Worm (Caenorhabditis elegans): Measurements from ENCODE around the gene Y82E9BL.12.
A peak's percentile ranks its signal among the peaks of the same experiment; 100 is the strongest.
"Not testable (repeated sequence)": the region's sequence is repeated elsewhere in the genome, so short reads cannot be mapped to it uniquely, and the experiment has no call there.

Y82E9BL.12 gene

ce11 chrIII:1308887-1309286 lies at the start of gene Y82E9BL.12:
Gene Y82E9BL.12, plus strand, starts transcription at chrIII:1309187.
- TF ChIP-seq aly-1 (tag; optimal IDR thresholded peaks at IDR 0.05), result no peak
- TF ChIP-seq tbx-37 (GFP tag; conservative IDR thresholded peaks at IDR 0.05), result no peak
- no peak for TF ChIP-seq sea-1 (GFP tag; conservative IDR thresholded peaks at IDR 0.05)
- no peak for TF ChIP-seq hnd-1 (tag; optimal IDR thresholded peaks at IDR 0.05)
- TF ChIP-seq hmbx-1 (tag; optimal IDR thresholded peaks at IDR 0.05), result no peak
- no peak for TF ChIP-seq ceh-13 (GFP tag; optimal IDR thresholded peaks at IDR 0.05)
- TF ChIP-seq tra-4 (tag; optimal IDR thresholded peaks at IDR 0.05), result no peak
- TF ChIP-seq ama-1 (optimal IDR thresholded peaks at IDR 0.05), result no peak
- no peak for TF ChIP-seq hmg-4 (GFP tag; optimal IDR thresholded peaks at IDR 0.05)
- no peak for TF ChIP-seq B0310.2 (tag; optimal IDR thresholded peaks at IDR 0.05)
- no peak for TF ChIP-seq pes-1 (GFP tag; IDR thresholded peaks at IDR 0.05)
- no peak for TF ChIP-seq flt-1 (GFP tag; IDR thresholded peaks at IDR 0.05)
- TF ChIP-seq F13C5.2 (tag; optimal IDR thresholded peaks at IDR 0.05), result no peak
- no peak for TF ChIP-seq tbx-11 (GFP tag; IDR thresholded peaks at IDR 0.05)
- no peak for TF ChIP-seq scrt-1 (GFP tag; IDR thresholded peaks at IDR 0.05)
- no peak for TF ChIP-seq ets-7 (tag; optimal IDR thresholded peaks at IDR 0.05)
- no peak for TF ChIP-seq ceh-36 (tag; optimal IDR thresholded peaks at IDR 0.05)

- TF ChIP-seq tbx-11 (GFP tag; IDR thresholded peaks at IDR 0.05), result 0 out of 2 replicates have a peak, but pooled peaks have one; percentile 47
Observed at ce11 chrIII:1261198-1261597, 47.8 kb upstream of the Y82E9BL.12 start.

- not testable (repeated sequence) for TF ChIP-seq B0310.2 (tag; optimal IDR thresholded peaks at IDR 0.05); aly-1 (tag; optimal IDR thresholded peaks at IDR 0.05); scrt-1 (GFP tag; IDR thresholded peaks at IDR 0.05)
Observed at ce11 chrIII:1263692-1264091, 45.3 kb upstream of the Y82E9BL.12 start, which contains the start of gene srz-9. Gene srz-9, plus strand, starts transcription at chrIII:1263992.

DNA sequence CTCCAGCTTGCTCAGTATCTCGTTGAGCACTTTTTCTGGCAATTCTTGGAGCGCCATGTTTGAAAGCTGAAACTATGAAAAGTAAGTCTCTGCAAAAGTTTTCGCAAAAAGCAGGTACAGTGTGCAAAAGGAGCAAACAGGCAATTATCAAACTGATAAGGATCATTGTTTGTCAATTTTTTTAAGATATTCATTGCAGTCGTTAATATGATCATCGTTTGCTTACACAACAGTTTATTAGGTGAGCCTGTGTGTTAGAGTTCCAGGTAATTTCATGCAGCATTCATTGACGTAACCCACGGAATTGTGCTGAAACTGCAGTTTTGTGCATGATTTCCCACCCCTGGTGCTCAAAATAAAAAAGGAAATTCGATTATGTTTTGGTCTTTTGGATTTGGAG lies 42.2 kb upstream of the Y82E9BL.12 start, which contains the start of gene fbxa-151:
TSS of gene fbxa-151 (minus strand) at position 101 of the 400 bp plus-strand sequence.
- not testable (repeated sequence) for TF ChIP-seq scrt-1 (GFP tag; IDR thresholded peaks at IDR 0.05); ceh-36 (tag; optimal IDR thresholded peaks at IDR 0.05); hmbx-1 (tag; optimal IDR thresholded peaks at IDR 0.05)

- no peak for TF ChIP-seq tbx-11 (GFP tag; IDR thresholded peaks at IDR 0.05)
- no peak for TF ChIP-seq ceh-36 (tag; optimal IDR thresholded peaks at IDR 0.05)
- no peak for TF ChIP-seq tbx-37 (GFP tag; conservative IDR thresholded peaks at IDR 0.05)
- TF ChIP-seq tra-4 (tag; optimal IDR thresholded peaks at IDR 0.05), result no peak
- no peak for TF ChIP-seq pes-1 (GFP tag; IDR thresholded peaks at IDR 0.05)
- no peak for TF ChIP-seq ceh-13 (GFP tag; optimal IDR thresholded peaks at IDR 0.05)
- TF ChIP-seq hmbx-1 (tag; optimal IDR thresholded peaks at IDR 0.05), result no peak
- no peak for TF ChIP-seq B0310.2 (tag; optimal IDR thresholded peaks at IDR 0.05)
- TF ChIP-seq ets-7 (tag; optimal IDR thresholded peaks at IDR 0.05), result no peak
- TF ChIP-seq flt-1 (GFP tag; IDR thresholded peaks at IDR 0.05), result no peak
Observed at ce11 chrIII:1269156-1269555, 39.8 kb upstream of the Y82E9BL.12 start, which contains the start of gene fbxa-32. Gene fbxa-32, minus strand, starts transcription at chrIII:1269256.

ce11 chrIII:1271378-1271926 lies 37.5 kb upstream of the Y82E9BL.12 start, which contains the start of gene fbxa-31:
Gene fbxa-31, minus strand, starts transcription at chrIII:1271428.
- TF ChIP-seq F13C5.2 (tag; optimal IDR thresholded peaks at IDR 0.05) (no peak), sea-1 (GFP tag; conservative IDR thresholded peaks at IDR 0.05) (no peak), tra-4 (tag; optimal IDR thresholded peaks at IDR 0.05) (no peak), ets-7 (tag; optimal IDR thresholded peaks at IDR 0.05) (no peak), hnd-1 (tag; optimal IDR thresholded peaks at IDR 0.05) (no peak), hmbx-1 (tag; optimal IDR thresholded peaks at IDR 0.05) (no peak), hmg-4 (GFP tag; optimal IDR thresholded peaks at IDR 0.05) (no peak), tbx-11 (GFP tag; IDR thresholded peaks at IDR 0.05) (no peak), pes-1 (GFP tag; IDR thresholded peaks at IDR 0.05) (no peak), ceh-13 (GFP tag; optimal IDR thresholded peaks at IDR 0.05) (no peak), ama-1 (optimal IDR thresholded peaks at IDR 0.05) (no peak), B0310.2 (tag; optimal IDR thresholded peaks at IDR 0.05) (no peak), scrt-1 (GFP tag; IDR thresholded peaks at IDR 0.05) (no peak), flt-1 (GFP tag; IDR thresholded peaks at IDR 0.05) (no peak)

- TF ChIP-seq tbx-11 (GFP tag; IDR thresholded peaks at IDR 0.05) (no peak), ceh-13 (GFP tag; optimal IDR thresholded peaks at IDR 0.05) (no peak), pes-1 (GFP tag; IDR thresholded peaks at IDR 0.05) (no peak), hnd-1 (tag; optimal IDR thresholded peaks at IDR 0.05) (no peak), aly-1 (tag; optimal IDR thresholded peaks at IDR 0.05) (no peak), B0310.2 (tag; optimal IDR thresholded peaks at IDR 0.05) (no peak), tra-4 (tag; optimal IDR thresholded peaks at IDR 0.05) (no peak), hmg-4 (GFP tag; optimal IDR thresholded peaks at IDR 0.05) (no peak), sea-1 (GFP tag; conservative IDR thresholded peaks at IDR 0.05) (no peak), hmbx-1 (tag; optimal IDR thresholded peaks at IDR 0.05) (no peak), ceh-36 (tag; optimal IDR thresholded peaks at IDR 0.05) (no peak), ets-7 (tag; optimal IDR thresholded peaks at IDR 0.05) (no peak)
Observed at ce11 chrIII:1273655-1274328, 35.2 kb upstream of the Y82E9BL.12 start, which contains the start of gene fbxa-29. Gene fbxa-29, minus strand, starts transcription at chrIII:1273705.

ce11 chrIII:1275513-1275912 lies 33.5 kb upstream of the Y82E9BL.12 start, which contains the start of gene fbxa-30:
Gene fbxa-30, minus strand, starts transcription at chrIII:1275613.
- TF ChIP-seq ets-7 (tag; optimal IDR thresholded peaks at IDR 0.05) (no peak), hmbx-1 (tag; optimal IDR thresholded peaks at IDR 0.05) (no peak), ceh-13 (GFP tag; optimal IDR thresholded peaks at IDR 0.05) (no peak), pes-1 (GFP tag; IDR thresholded peaks at IDR 0.05) (no peak)
